Worm (Caenorhabditis elegans): Measurements from ENCODE around the gene R09F10.8.

The R09F10.8 gene

DNA sequence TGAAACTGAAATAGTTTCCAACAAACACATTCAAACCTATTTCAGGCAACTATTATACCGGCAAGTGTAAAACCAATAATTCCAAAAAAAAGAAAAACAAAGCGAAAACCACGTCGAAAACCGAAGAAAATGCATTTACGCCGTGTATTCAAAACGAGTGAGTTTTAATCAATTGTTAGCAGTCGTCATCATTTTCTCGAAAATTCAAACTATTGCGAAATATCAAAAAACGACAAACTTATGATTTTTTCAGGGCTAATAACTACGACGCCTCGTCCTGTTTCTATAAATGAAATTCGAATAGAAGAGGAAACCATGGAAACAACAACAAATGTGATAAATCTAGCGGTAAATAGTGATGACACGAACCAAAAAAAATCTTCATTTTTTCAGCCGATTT is 40.1 kb downstream of the R09F10.8 start:
- TF ChIP-seq ces-1 (GFP tag; optimal IDR thresholded peaks at IDR 0.05) (no peak), hlh-1 (tag; optimal IDR thresholded peaks at IDR 0.05) (no peak), nhr-2 (tag; optimal IDR thresholded peaks at IDR 0.05) (no peak), ztf-11 (tag; optimal IDR thresholded peaks at IDR 0.05) (no peak), ham-2 (GFP tag; optimal IDR thresholded peaks at IDR 0.05) (no peak), snpc-4 (tag; optimal IDR thresholded peaks at IDR 0.05) (no peak)

DNA sequence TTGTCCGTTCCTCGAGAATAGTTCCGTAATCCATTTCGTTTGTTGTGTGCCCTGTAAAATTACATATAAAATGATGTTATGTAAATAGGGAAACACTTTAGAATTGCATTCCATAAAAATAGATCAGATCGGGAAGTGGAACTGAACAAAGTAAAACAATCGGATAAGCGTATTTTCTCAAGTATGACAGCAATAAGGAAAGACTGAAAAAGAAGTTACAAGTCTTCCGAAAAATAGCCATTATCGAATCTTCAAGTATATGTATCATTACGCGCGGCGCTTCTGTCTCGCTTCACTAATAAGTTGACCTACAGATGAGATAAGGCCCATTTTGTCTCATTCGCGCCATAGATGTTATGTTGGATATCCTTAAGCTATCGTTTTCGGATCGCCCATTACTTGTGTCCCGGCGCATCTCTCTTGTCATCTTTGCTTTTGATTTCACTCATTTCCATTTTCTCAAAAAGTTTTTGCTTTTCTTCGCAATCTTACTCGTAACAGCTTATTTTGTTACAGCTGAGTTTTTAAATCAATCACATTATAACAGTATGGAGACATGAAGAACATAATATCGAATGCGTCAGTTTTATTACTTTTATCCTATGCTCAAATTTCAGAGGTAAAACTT is 41.0 kb downstream of the R09F10.8 start, which contains the start of the genes fis-2 and F13B9.2:
Gene fis-2, minus strand, starts transcription at position 51 of the 628 bp plus-strand sequence.
Gene F13B9.2, plus strand, starts transcription at position 515 of the 628 bp plus-strand sequence.
- TF ChIP-seq blmp-1 (tag; optimal IDR thresholded peaks at IDR 0.05) (peak; percentile 1), mls-2 (tag; optimal IDR thresholded peaks at IDR 0.05) (no peak), elt-1 (tag; optimal IDR thresholded peaks at IDR 0.05; ENCODE audit: borderline replicate concordance, insufficient read depth) (peak; percentile 89), elt-3 (tag; optimal IDR thresholded peaks at IDR 0.05) (no peak), zip-8 (tag; optimal IDR thresholded peaks at IDR 0.05) (no peak), ham-2 (GFP tag; optimal IDR thresholded peaks at IDR 0.05) (peak; percentile 36), drap-1 (GFP tag; optimal IDR thresholded peaks at IDR 0.05) (no peak), lin-13 (tag; optimal IDR thresholded peaks at IDR 0.05) (no peak), sptf-1 (tag; optimal IDR thresholded peaks at IDR 0.05) (no peak), nhr-12 (tag; optimal IDR thresholded peaks at IDR 0.05) (no peak), mab-5 (tag; optimal IDR thresholded peaks at IDR 0.05) (no peak)

DNA sequence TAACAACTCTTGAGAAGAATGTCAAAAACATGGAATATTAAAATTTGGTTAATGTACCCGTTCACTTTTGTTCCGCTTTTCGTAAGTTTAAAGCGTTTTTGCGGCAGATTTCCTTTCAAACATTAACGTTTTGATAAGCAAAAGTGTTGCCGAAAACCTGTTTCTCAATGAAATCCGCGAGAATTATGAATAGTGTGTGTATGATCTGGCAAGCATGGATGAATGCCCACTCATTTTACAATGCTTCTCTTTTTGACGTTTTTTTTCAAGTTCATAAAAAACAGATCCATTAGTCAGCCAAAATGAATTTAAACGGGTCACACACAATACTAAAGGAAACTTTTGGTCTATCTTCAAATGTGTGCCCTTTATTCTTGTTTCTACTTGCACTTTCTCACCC is 42.2 kb downstream of the R09F10.8 start:
- no peak for TF ChIP-seq elt-3 (tag; optimal IDR thresholded peaks at IDR 0.05)
- no peak for TF ChIP-seq mab-5 (tag; optimal IDR thresholded peaks at IDR 0.05)
- no peak for TF ChIP-seq ceh-39 (tag; optimal IDR thresholded peaks at IDR 0.05)
- TF ChIP-seq elt-1 (tag; optimal IDR thresholded peaks at IDR 0.05; ENCODE audit: borderline replicate concordance, insufficient read depth), result no peak
- TF ChIP-seq pha-4 (tag; optimal IDR thresholded peaks at IDR 0.05), result no peak
- TF ChIP-seq unc-62 (GFP tag; optimal IDR thresholded peaks at IDR 0.05), result no peak
- TF ChIP-seq unc-120 (tag; optimal IDR thresholded peaks at IDR 0.05; ENCODE audit: poor library complexity, severe bottlenecking), result no peak
- TF ChIP-seq ham-2 (GFP tag; optimal IDR thresholded peaks at IDR 0.05), result no peak

DNA sequence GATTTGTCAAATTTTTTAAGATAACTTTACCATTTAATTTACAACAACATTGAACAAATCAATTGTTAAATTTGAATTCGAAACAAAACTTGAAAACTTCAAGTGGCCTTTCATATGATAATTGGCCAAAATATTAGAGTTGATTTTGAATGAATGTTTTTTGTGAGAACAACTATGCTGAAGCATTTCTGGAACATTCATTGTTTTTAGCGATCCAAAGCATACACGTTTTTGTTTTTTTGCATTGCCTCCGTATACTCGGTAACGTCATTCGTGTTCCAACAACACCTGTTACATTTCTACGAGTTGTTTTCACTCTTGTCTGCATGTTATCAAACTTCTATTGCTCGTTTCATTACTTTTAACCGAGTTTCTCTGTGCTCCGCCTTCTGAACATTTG is 49.3 kb downstream of the R09F10.8 start:
- no peak for TF ChIP-seq unc-39 (tag; optimal IDR thresholded peaks at IDR 0.05)
- no peak for TF ChIP-seq unc-62 (GFP tag; optimal IDR thresholded peaks at IDR 0.05)
- no peak for TF ChIP-seq ztf-11 (tag; optimal IDR thresholded peaks at IDR 0.05)
- TF ChIP-seq sem-2 (GFP tag; optimal IDR thresholded peaks at IDR 0.05), result no peak
- no peak for TF ChIP-seq ces-1 (GFP tag; optimal IDR thresholded peaks at IDR 0.05)
- no peak for TF ChIP-seq lin-32 (GFP tag; optimal IDR thresholded peaks at IDR 0.05)
- TF ChIP-seq ceh-83 (GFP tag; optimal IDR thresholded peaks at IDR 0.05), result no peak
- no peak for TF ChIP-seq mls-2 (tag; optimal IDR thresholded peaks at IDR 0.05)
- TF ChIP-seq hlh-1 (tag; optimal IDR thresholded peaks at IDR 0.05), result no peak
- TF ChIP-seq sptf-1 (tag; optimal IDR thresholded peaks at IDR 0.05), result no peak
- TF ChIP-seq nhr-76 (tag; optimal IDR thresholded peaks at IDR 0.05), result no peak
- no peak for TF ChIP-seq nhr-28 (tag; optimal IDR thresholded peaks at IDR 0.05)
- TF ChIP-seq flh-1 (GFP tag; optimal IDR thresholded peaks at IDR 0.05), result no peak
- no peak for TF ChIP-seq nhr-2 (tag; optimal IDR thresholded peaks at IDR 0.05)

DNA sequence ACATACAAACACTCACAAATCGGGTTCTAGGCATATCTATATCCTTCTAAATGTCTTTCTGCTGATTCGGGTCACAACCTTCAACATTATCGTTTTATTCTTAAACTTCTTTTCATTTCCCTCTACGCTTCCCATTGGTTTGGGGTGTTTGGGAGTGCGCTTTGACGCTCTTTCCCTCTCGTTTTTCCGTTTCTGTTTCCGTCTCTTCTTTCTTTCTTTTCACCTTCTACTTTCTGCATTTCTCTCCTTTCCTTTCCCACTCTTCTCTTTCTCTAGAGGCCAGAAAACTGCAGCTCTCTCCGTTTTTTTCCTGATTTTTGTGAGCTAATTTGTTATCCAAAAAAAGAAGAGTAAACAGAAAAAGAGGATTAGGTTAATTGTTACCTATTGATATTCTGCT is 49.9 kb downstream of the R09F10.8 start:
- peak; percentile 18 for TF ChIP-seq sptf-1 (tag; optimal IDR thresholded peaks at IDR 0.05)
- no peak for TF ChIP-seq cnd-1 (tag; optimal IDR thresholded peaks at IDR 0.05)
- TF ChIP-seq M03D4.4 (tag; optimal IDR thresholded peaks at IDR 0.05), result no peak
- no peak for TF ChIP-seq snpc-4 (tag; optimal IDR thresholded peaks at IDR 0.05)
- TF ChIP-seq ceh-39 (tag; optimal IDR thresholded peaks at IDR 0.05), result no peak
- TF ChIP-seq unc-120 (tag; optimal IDR thresholded peaks at IDR 0.05; ENCODE audit: poor library complexity, severe bottlenecking), result peak; percentile 42
